Fruit fly (Drosophila melanogaster) whole organism, embryonic: ENCODE measurements around the gene Best3.

Experiments used
- Blimp-1 ChIP-seq: fragments of 200-800 bp; sonication (Bioruptor generic); optimal IDR thresholded peaks from 3 replicates; lab custom pipeline; 2018; ENCODE audit warnings: missing biosample characterization, missing genetic modification characterization, mild to moderate bottlenecking, moderate library complexity, missing genetic modification reagents
- CG16779 ChIP-seq: fragments of 200-800 bp; sonication (Bioruptor generic); IDR thresholded peaks from 2 replicates; pipeline ENCODE4 v1.3.6; 2022; ENCODE audit warnings: missing biosample characterization, missing genetic modification characterization
- CG33557 ChIP-seq: fragments of 200-800 bp; sonication (Bioruptor generic); optimal IDR thresholded peaks from 2 replicates; lab custom pipeline; 2019; ENCODE audit warnings: missing biosample characterization, mild to moderate bottlenecking, missing genetic modification characterization, moderate library complexity
- CG3847 ChIP-seq: fragments of 200-800 bp; sonication (Bioruptor generic); IDR thresholded peaks from 2 replicates; pipeline ENCODE4 v1.3.6; 2022; ENCODE audit warnings: missing biosample characterization, missing genetic modification characterization
- Ets65A ChIP-seq: fragments of 200-800 bp; sonication (Bioruptor generic); peaks from one replicate; lab custom pipeline; 2016; ENCODE audit warnings: missing biosample characterization, missing genetic modification characterization
- Hr78 ChIP-seq, 2 experiments: fragments of 200-800 bp in 1 of 2; fragments of >200 bp in 1 of 2; sonication (Bioruptor generic) in 1 of 2; optimal IDR thresholded peaks; 2 replicates each; lab custom pipeline; 2017 to 2019; ENCODE audit warnings: missing biosample characterization in 2 of 2, missing genetic modification characterization in 2 of 2, mild to moderate bottlenecking in 1 of 2, moderate library complexity in 1 of 2
- Meics ChIP-seq: fragments of 200-800 bp; sonication (Bioruptor generic); optimal IDR thresholded peaks from 2 replicates; lab custom pipeline; 2017; ENCODE audit warnings: missing biosample characterization, mild to moderate bottlenecking, missing genetic modification characterization
- cad ChIP-seq: fragments of >200 bp; optimal IDR thresholded peaks from 2 replicates; lab custom pipeline; 2017; ENCODE audit warnings: missing biosample characterization, missing genetic modification characterization
- gce ChIP-seq: fragments of 200-800 bp; sonication (Bioruptor generic); IDR thresholded peaks from 3 replicates; pipeline ENCODE4 v1.3.6; 2022; ENCODE audit warnings: missing biosample characterization, missing genetic modification characterization
- grau ChIP-seq: fragments of 200-800 bp; optimal IDR thresholded peaks from 3 replicates; lab custom pipeline; 2019; ENCODE audit warnings: missing biosample characterization, mild to moderate bottlenecking, missing genetic modification characterization, moderate library complexity
- sc ChIP-seq, 3 experiments: fragments of >200 bp in 2 of 3; fragments of 200-800 bp in 1 of 3; sonication (Bioruptor generic) in 1 of 3; optimal IDR thresholded peaks; 2 replicates in 2 of 3; 3 replicates in 1 of 3; lab custom pipeline; 2017; ENCODE audit warnings: mild to moderate bottlenecking in 1 of 3, missing biosample characterization in 1 of 3, missing genetic modification characterization in 1 of 3, missing genetic modification reagents in 1 of 3
- slp2 ChIP-seq: fragments of 200-800 bp; sonication (Bioruptor generic); optimal IDR thresholded peaks from 2 replicates; lab custom pipeline; 2016; ENCODE audit warnings: missing biosample characterization, missing genetic modification characterization
- wek ChIP-seq: fragments of 200-800 bp; sonication (Bioruptor generic); optimal IDR thresholded peaks from 3 replicates; lab custom pipeline; 2018; ENCODE audit warnings: missing biosample characterization, mild to moderate bottlenecking, missing genetic modification characterization, moderate library complexity
- zen ChIP-seq: fragments of 200-800 bp; sonication (Bioruptor generic); optimal IDR thresholded peaks from 3 replicates; lab custom pipeline; 2018; ENCODE audit warnings: missing biosample characterization, mild to moderate bottlenecking, missing genetic modification characterization, moderate library complexity

- TF ChIP-seq CG3847 (GFP tag; lab: Robert Waterston, UW) (no peak), CG16779 (no peak), CG33557 (GFP tag; lab: Kevin White, UChicago) (no peak), Meics (GFP tag; lab: Kevin White, UChicago) (no peak), slp2 (GFP tag; lab: Kevin White, UChicago) (no peak), Ets65A (GFP tag; lab: Kevin White, UChicago) (no peak), cad (GFP tag; lab: Kevin White, UChicago) (no peak), Blimp-1 (GFP tag; lab: Kevin White, UChicago) (no peak), zen (no peak), sc (optimal IDR thresholded peaks at IDR 0.05; lab: Kevin White, UChicago) (no peak), sc (GFP tag; optimal IDR thresholded peaks at IDR 0.05; lab: Kevin White, UChicago) (no peak), wek (GFP tag; lab: Kevin White, UChicago) (no peak), gce (no peak), Hr78 (GFP tag; optimal IDR thresholded peaks at IDR 0.05; lab: Kevin White, UChicago) (no peak), grau (tag; lab: Kevin White, UChicago) (no peak)
Observed at dm6 chr3L:15303630-15304029, 1.0 kb upstream of the Best3 start.
